Fruit fly (Drosophila melanogaster) whole organism, embryonic: ENCODE results near the gene Drsl4.
A peak's percentile ranks its signal among the peaks of the same experiment; 100 is the strongest.

Experiments
- Atf-2 ChIP-seq: fragments of 200-800 bp; sonication (Bioruptor generic); optimal IDR thresholded peaks from 2 replicates; lab custom pipeline; 2016; ENCODE audit warnings: missing biosample characterization, missing genetic modification characterization
- Awh ChIP-seq: fragments of 200-800 bp; sonication (Bioruptor generic); IDR thresholded peaks from 2 replicates; pipeline ENCODE4, ENCODE4 v1.3.6; 2022; ENCODE audit warnings: missing biosample characterization, missing genetic modification characterization
- Blimp-1 ChIP-seq: fragments of 200-800 bp; sonication (Bioruptor generic); optimal IDR thresholded peaks from 3 replicates; lab custom pipeline; 2018; ENCODE audit warnings: missing biosample characterization, missing genetic modification characterization, mild to moderate bottlenecking, moderate library complexity, missing genetic modification reagents
- CG10543 ChIP-seq: fragments of 200-800 bp; sonication (Bioruptor generic); optimal IDR thresholded peaks from 3 replicates; lab custom pipeline; 2017; ENCODE audit warnings: missing biosample characterization, mild to moderate bottlenecking, missing genetic modification characterization, moderate library complexity
- CG15269 ChIP-seq: fragments of 200-800 bp; sonication (Bioruptor generic); optimal IDR thresholded peaks from 2 replicates; lab custom pipeline; 2018; ENCODE audit warnings: missing biosample characterization, mild to moderate bottlenecking, missing genetic modification characterization, moderate library complexity
- CG17359 ChIP-seq: fragments of 200-800 bp; sonication (Bioruptor generic); optimal IDR thresholded peaks from 3 replicates; lab custom pipeline; 2018; ENCODE audit warnings: missing biosample characterization, mild to moderate bottlenecking, missing genetic modification characterization, moderate library complexity
- CG1832 ChIP-seq: fragments of 200-800 bp; sonication (Bioruptor generic); optimal IDR thresholded peaks from 2 replicates; lab custom pipeline; 2017; ENCODE audit warnings: missing biosample characterization, mild to moderate bottlenecking, missing genetic modification characterization, inconsistent platforms
- CG18599 ChIP-seq: fragments of 200-800 bp; sonication (Bioruptor generic); optimal IDR thresholded peaks from 3 replicates; lab custom pipeline; 2017; ENCODE audit warnings: missing biosample characterization, missing genetic modification characterization, mild to moderate bottlenecking, moderate library complexity, missing genetic modification reagents
- CG18619 ChIP-seq: fragments of 200-800 bp; sonication (Bioruptor generic); optimal IDR thresholded peaks from 3 replicates; lab custom pipeline; 2017; ENCODE audit warnings: missing biosample characterization, mild to moderate bottlenecking, missing genetic modification characterization
- CG3995 ChIP-seq: fragments of 200-800 bp; sonication (Bioruptor generic); optimal IDR thresholded peaks from 3 replicates; lab custom pipeline; 2016; ENCODE audit warnings: missing biosample characterization, missing genetic modification characterization
- CTCF ChIP-seq: fragments of 200-800 bp; sonication (Bioruptor generic); optimal IDR thresholded peaks from 2 replicates; lab custom pipeline; 2017; ENCODE audit warnings: missing biosample characterization, mild to moderate bottlenecking, missing genetic modification characterization, moderate library complexity
- CrebB ChIP-seq: fragments of 200-800 bp; sonication (Bioruptor generic); optimal IDR thresholded peaks from 3 replicates; lab custom pipeline; 2018; ENCODE audit warnings: missing biosample characterization, mild to moderate bottlenecking, missing genetic modification characterization
- Deaf1 ChIP-seq: fragments of 200-800 bp; optimal IDR thresholded peaks from 3 replicates; lab custom pipeline; 2019; ENCODE audit warnings: missing biosample characterization, mild to moderate bottlenecking, missing genetic modification characterization, moderate library complexity
- Ets65A ChIP-seq: fragments of 200-800 bp; sonication (Bioruptor generic); peaks from one replicate; lab custom pipeline; 2016; ENCODE audit warnings: missing biosample characterization, missing genetic modification characterization
- NFAT ChIP-seq: fragments of 200-800 bp; sonication (Bioruptor generic); IDR thresholded peaks from 2 replicates; pipeline ENCODE4 v1.3.6; 2022; ENCODE audit warnings: missing biosample characterization, missing genetic modification characterization
- Sox100B ChIP-seq: fragments of 200-800 bp; sonication (Bioruptor generic); optimal IDR thresholded peaks from 3 replicates; lab custom pipeline; 2018; ENCODE audit warnings: missing biosample characterization, mild to moderate bottlenecking, missing genetic modification characterization
- Sry-β ChIP-seq: fragments of 200-800 bp; sonication (Bioruptor generic); optimal IDR thresholded peaks from 2 replicates; lab custom pipeline; 2018; ENCODE audit warnings: missing biosample characterization, mild to moderate bottlenecking, missing genetic modification characterization, moderate library complexity
- abd-A ChIP-seq: fragments of 200-800 bp; sonication (Bioruptor generic); optimal IDR thresholded peaks from 3 replicates; lab custom pipeline; 2019; ENCODE audit warnings: missing biosample characterization, mild to moderate bottlenecking, missing genetic modification characterization, moderate library complexity
- chinmo ChIP-seq: fragments of 200-800 bp; sonication (Bioruptor generic); IDR thresholded peaks from 4 replicates; pipeline ENCODE4 v1.3.6; 2022; ENCODE audit warnings: missing biosample characterization, missing genetic modification characterization; ENCODE audit not compliant: partially characterized antibody
- chm ChIP-seq: fragments of 200-800 bp; sonication (Bioruptor generic); IDR thresholded peaks from 2 replicates; pipeline ENCODE4 v1.3.6; 2022; ENCODE audit warnings: missing biosample characterization, missing genetic modification characterization
- cwo ChIP-seq: fragments of 200-800 bp; sonication (Bioruptor generic); optimal IDR thresholded peaks from 3 replicates; lab custom pipeline; 2017; ENCODE audit warnings: missing biosample characterization, missing genetic modification characterization, mild to moderate bottlenecking, moderate library complexity, missing genetic modification reagents
- grn ChIP-seq: fragments of 200-800 bp; sonication (Bioruptor generic); optimal IDR thresholded peaks from 3 replicates; lab custom pipeline; 2017; ENCODE audit warnings: missing biosample characterization, missing genetic modification characterization
- hbn ChIP-seq: fragments of 200-800 bp; sonication (Bioruptor generic); IDR thresholded peaks from 2 replicates; pipeline ENCODE4 v1.3.6; 2022; ENCODE audit warnings: missing biosample characterization, missing genetic modification characterization; ENCODE audit not compliant: partially characterized antibody
- her ChIP-seq: fragments of 200-800 bp; sonication (Bioruptor generic); optimal IDR thresholded peaks from 2 replicates; lab custom pipeline; 2016; ENCODE audit warnings: missing biosample characterization, missing genetic modification characterization
- insv ChIP-seq, 2 experiments: fragments of 200-800 bp; sonication (Bioruptor generic); optimal IDR thresholded peaks; 3 replicates each; lab custom pipeline; 2016 to 2018; ENCODE audit warnings: missing biosample characterization in 2 of 2, missing genetic modification characterization in 2 of 2
- kni ChIP-seq: fragments of 200-800 bp; sonication (Bioruptor generic); optimal IDR thresholded peaks from 3 replicates; lab custom pipeline; 2017; ENCODE audit warnings: mild to moderate bottlenecking, missing biosample characterization, missing genetic modification reagents, missing genetic modification characterization
- lola ChIP-seq, 3 experiments: fragments of >200 bp in 2 of 3; fragments of 200-800 bp in 1 of 3; sonication (Bioruptor generic) in 1 of 3; optimal IDR thresholded peaks; 2 replicates each; lab custom pipeline; 2017 to 2019; ENCODE audit warnings: missing biosample characterization in 3 of 3, missing genetic modification characterization in 3 of 3, mild to moderate bottlenecking in 1 of 3, moderate library complexity in 1 of 3
- mam ChIP-seq: fragments of 200-800 bp; sonication (Bioruptor generic); optimal IDR thresholded peaks from 3 replicates; lab custom pipeline; 2016; ENCODE audit warnings: missing biosample characterization, missing genetic modification characterization
- sd ChIP-seq: fragments of 200-800 bp; sonication (Bioruptor generic); optimal IDR thresholded peaks from 3 replicates; lab custom pipeline; 2018; ENCODE audit warnings: missing biosample characterization, mild to moderate bottlenecking, missing genetic modification characterization, moderate library complexity
- sens ChIP-seq: fragments of 200-800 bp; sonication (Bioruptor generic); peaks from one replicate; lab custom pipeline; 2016; ENCODE audit warnings: missing biosample characterization, missing genetic modification characterization
- sr ChIP-seq: fragments of 200-800 bp; sonication (Bioruptor generic); IDR thresholded peaks from 3 replicates; pipeline ENCODE4 v1.3.6; 2022; ENCODE audit warnings: missing biosample characterization, missing genetic modification characterization
- vvl ChIP-seq: fragments of 200-800 bp; sonication (Bioruptor generic); IDR thresholded peaks from 2 replicates; pipeline ENCODE4 v1.3.6; 2022; ENCODE audit warnings: missing biosample characterization, missing genetic modification characterization
- zen2 ChIP-seq: fragments of 200-800 bp; sonication (Bioruptor generic); IDR thresholded peaks from 3 replicates; pipeline ENCODE4 v1.3.6; 2022; ENCODE audit warnings: missing biosample characterization, missing genetic modification characterization; ENCODE audit not compliant: partially characterized antibody

Gene Drsl4

DNA sequence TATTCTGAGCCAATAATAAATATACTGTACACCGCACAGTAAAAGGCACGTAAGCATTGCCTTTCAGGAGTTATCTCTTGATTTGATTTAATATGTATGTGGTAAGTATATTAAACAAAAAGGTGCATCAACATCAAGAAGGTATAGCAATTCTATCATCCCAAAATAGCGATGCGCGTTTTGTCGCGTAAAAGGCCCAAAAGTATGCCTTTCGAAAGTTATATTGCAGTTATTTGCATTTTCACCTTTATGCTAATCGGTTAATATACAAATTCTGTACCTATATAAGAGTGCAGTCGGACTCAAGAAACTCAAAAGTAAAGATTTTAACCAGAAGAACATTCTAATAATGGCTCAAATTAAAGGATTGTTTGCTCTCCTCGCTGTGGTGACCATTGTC lies at the start of gene Drsl4:
Gene Drsl4 (plus strand): TSS at position 333 of the 400 bp plus-strand sequence.
- TF ChIP-seq vvl (GFP tag; lab: Robert Waterston, UW): peak; percentile 82; the same call in 1 of the 2 replicates
- TF ChIP-seq sens (GFP tag; lab: Kevin White, UChicago): peak; percentile 0
- no peak for TF ChIP-seq lola (GFP tag; optimal IDR thresholded peaks at IDR 0.05; lab: Kevin White, UChicago)
- TF ChIP-seq Sry-β (GFP tag; lab: Kevin White, UChicago): peak; percentile 37

dm6 chr3L:3266306-3266705 lies 49.1 kb upstream of the Drsl4 start:
- TF ChIP-seq Sry-β (GFP tag; lab: Kevin White, UChicago) (peak; percentile 42), Deaf1 (tag; lab: Kevin White, UChicago) (peak; percentile 21), abd-A (tag; lab: Kevin White, UChicago) (peak; percentile 50), CG1832 (GFP tag; lab: Kevin White, UChicago) (peak; percentile 57), CG10543 (peak; percentile 9), sd (no peak), hbn (GFP tag; lab: Robert Waterston, UW) (no peak), CG18599 (GFP tag; lab: Kevin White, UChicago) (no peak), chinmo (0 out of 4 replicates have a peak, but pooled peaks have one; percentile 32), cwo (GFP tag; lab: Kevin White, UChicago) (peak; percentile 26), CG3995 (no peak), CG18619 (no peak), Sox100B (GFP tag; lab: Kevin White, UChicago) (no peak), kni (GFP tag; lab: Kevin White, UChicago) (peak; percentile 72), Awh (0 out of 2 replicates have a peak, but pooled peaks have one; percentile 55), CG15269 (tag; lab: Kevin White, UChicago) (peak; percentile 6), vvl (GFP tag; lab: Robert Waterston, UW) (peak; percentile 43; the same call in 1 of the 2 replicates), grn (GFP tag; lab: Kevin White, UChicago) (peak; percentile 44)

dm6 chr3L:3268161-3268560 lies 47.3 kb upstream of the Drsl4 start, which contains the start of gene CG34265:
TSS of gene CG34265 (plus strand) at chr3L:3268461.
- TF ChIP-seq chm (no peak), Atf-2 (GFP tag; lab: Kevin White, UChicago) (no peak), zen2 (GFP tag; lab: Robert Waterston, UW) (no peak), mam (GFP tag; lab: Kevin White, UChicago) (no peak), Sry-β (GFP tag; lab: Kevin White, UChicago) (no peak)

- TF ChIP-seq NFAT (no peak), Ets65A (GFP tag; lab: Kevin White, UChicago) (peak; percentile 12), Blimp-1 (GFP tag; lab: Kevin White, UChicago) (peak; percentile 10), CrebB (tag; lab: Kevin White, UChicago) (no peak), insv (GFP tag; optimal IDR thresholded peaks at IDR 0.05; lab: Kevin White, UChicago) (no peak), her (GFP tag; lab: Kevin White, UChicago) (no peak), CG17359 (tag; lab: Kevin White, UChicago) (no peak), sr (GFP tag; lab: Robert Waterston, UW) (no peak), CTCF (peak; percentile 35)
Observed at dm6 chr3L:3270736-3271135, 44.7 kb upstream of the Drsl4 start, which contains the start of gene CG14960. TSS of gene CG14960 (plus strand) at chr3L:3271036.
